Fruit fly (Drosophila melanogaster): Measurements from ENCODE around the gene CG6154.

CG6154 gene

DNA sequence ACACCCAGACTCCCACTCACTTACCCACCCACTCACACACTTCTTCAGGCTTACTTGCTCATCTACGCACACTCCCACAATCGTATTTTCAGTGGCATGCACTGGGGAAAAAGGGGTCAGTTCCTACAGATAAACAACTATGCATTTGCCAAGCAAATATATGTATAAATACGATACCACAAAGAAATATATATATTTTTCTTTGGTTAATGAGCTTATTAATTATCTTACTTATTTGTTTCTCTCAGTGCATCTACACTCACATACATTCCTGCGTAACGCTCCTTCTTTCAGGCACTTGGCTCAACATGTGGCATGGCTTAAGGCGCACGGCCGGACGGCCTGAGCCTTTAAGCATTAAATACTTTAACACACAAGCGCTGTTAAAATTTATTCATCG lies 17.9 kb downstream of the CG6154 start (continued):
- peak; percentile 33 for TF ChIP-seq CG12659 (GFP tag; optimal IDR thresholded peaks at IDR 0.05)
- no peak for TF ChIP-seq CG8089 (GFP tag; optimal IDR thresholded peaks at IDR 0.05)
- no peak for TF ChIP-seq CG2202 (tag; optimal IDR thresholded peaks at IDR 0.05)
- no peak for TF ChIP-seq CG5245 (GFP tag; optimal IDR thresholded peaks at IDR 0.05)
- TF ChIP-seq pum (GFP tag; optimal IDR thresholded peaks at IDR 0.05), result no peak
- peak; percentile 43; the same call in 1 of the 2 replicates for TF ChIP-seq H2.0 (GFP tag; IDR thresholded peaks at IDR 0.05)
- TF ChIP-seq lilli (GFP tag; optimal IDR thresholded peaks at IDR 0.05), result peak; percentile 57
- TF ChIP-seq tgo (GFP tag; IDR thresholded peaks at IDR 0.05), result peak; percentile 64; the same call in 2 of the 3 replicates
- TF ChIP-seq CG18764 (GFP tag; optimal IDR thresholded peaks at IDR 0.05), result no peak
- no peak for TF ChIP-seq CG4617 (GFP tag; optimal IDR thresholded peaks at IDR 0.05; ENCODE audit: borderline replicate concordance)
- TF ChIP-seq Poxn (GFP tag; IDR thresholded peaks at IDR 0.05), result no peak
- TF ChIP-seq pita (GFP tag; optimal IDR thresholded peaks at IDR 0.05), result no peak
- no peak for TF ChIP-seq MBD-R2 (GFP tag; IDR thresholded peaks at IDR 0.05)
- TF ChIP-seq chinmo (GFP tag; IDR thresholded peaks at IDR 0.05; ENCODE audit: partially characterized antibody), result no peak
- peak; percentile 74 for TF ChIP-seq CG11456 (GFP tag; IDR thresholded peaks at IDR 0.05)
- TF ChIP-seq ERR (GFP tag; optimal IDR thresholded peaks at IDR 0.05), result no peak
- TF ChIP-seq exex (tag; optimal IDR thresholded peaks at IDR 0.05), result no peak
- no peak for TF ChIP-seq Taf1 (GFP tag; IDR thresholded peaks at IDR 0.05)
- peak; percentile 1 for TF ChIP-seq CG18476 (GFP tag; optimal IDR thresholded peaks at IDR 0.05)
- no peak for TF ChIP-seq CG1792 (GFP tag; optimal IDR thresholded peaks at IDR 0.05)
- TF ChIP-seq dpn (GFP tag; optimal IDR thresholded peaks at IDR 0.05), result peak in 1 of 2 experiments; percentile 44
- no peak; the same call in 2 of the 3 replicates for TF ChIP-seq zfh1 (GFP tag; IDR thresholded peaks at IDR 0.05)
- TF ChIP-seq tin (GFP tag; optimal IDR thresholded peaks at IDR 0.05), result peak; percentile 25
- peak; percentile 45; the same call in 1 of the 2 replicates for TF ChIP-seq CG11247 (GFP tag; IDR thresholded peaks at IDR 0.05)
- no peak for TF ChIP-seq zfh2 (GFP tag; optimal IDR thresholded peaks at IDR 0.05)
- no peak for TF ChIP-seq Lhr (GFP tag; optimal IDR thresholded peaks at IDR 0.05)
- TF ChIP-seq ato (GFP tag; IDR thresholded peaks at IDR 0.05; ENCODE audit: partially characterized antibody), result no peak
- no peak for TF ChIP-seq CG16863 (GFP tag; optimal IDR thresholded peaks at IDR 0.05)
- peak; percentile 29; the same call in 1 of the 2 replicates for TF ChIP-seq CG43689 (GFP tag; IDR thresholded peaks at IDR 0.05)
- TF ChIP-seq kah (GFP tag; optimal IDR thresholded peaks at IDR 0.05), result no peak
- no peak for TF ChIP-seq CG2129 (GFP tag; IDR thresholded peaks at IDR 0.05; ENCODE audit: partially characterized antibody)
- TF ChIP-seq Aef1 (GFP tag; IDR thresholded peaks at IDR 0.05), result peak; percentile 46; the same call in 2 of the 3 replicates
- TF ChIP-seq sob (GFP tag; IDR thresholded peaks at IDR 0.05), result peak; percentile 70
- no peak for TF ChIP-seq chif (GFP tag; optimal IDR thresholded peaks at IDR 0.05)
- TF ChIP-seq HmgZ (tag; optimal IDR thresholded peaks at IDR 0.05), result peak; percentile 23
- peak; percentile 20 for TF ChIP-seq Ets65A (GFP tag)
- no peak for TF ChIP-seq Nf-YB (GFP tag; optimal IDR thresholded peaks at IDR 0.05)

DNA sequence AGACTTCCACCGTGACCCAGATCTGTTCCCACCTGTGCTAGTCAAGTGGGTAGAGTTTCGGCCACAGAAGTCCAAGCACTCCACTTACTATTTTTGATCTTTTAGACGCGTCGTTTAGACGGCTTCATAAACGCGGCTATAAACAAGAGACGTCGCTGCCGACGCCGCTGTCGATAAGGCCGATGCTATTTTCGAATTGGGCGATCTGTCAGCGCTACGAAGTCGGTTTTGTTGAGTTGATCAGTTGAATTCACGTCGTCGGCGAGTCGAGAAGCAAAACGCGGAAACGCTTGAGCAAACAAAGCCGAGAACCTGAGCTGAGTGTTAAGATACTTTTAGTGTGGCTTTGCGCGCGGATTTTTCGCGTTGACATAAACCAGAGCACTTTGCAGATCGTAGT lies 55.7 kb downstream of the CG6154 start, which contains the start of gene osy:
Gene osy, plus strand, starts transcription at position 240 of the 400 bp plus-strand sequence.
- 0 out of 2 replicates have a peak, but pooled peaks have one; percentile 8 for TF ChIP-seq cas (GFP tag; IDR thresholded peaks at IDR 0.05)
- TF ChIP-seq CG3163 (GFP tag; optimal IDR thresholded peaks at IDR 0.05), result no peak
- no peak for TF ChIP-seq ato (GFP tag; IDR thresholded peaks at IDR 0.05; ENCODE audit: partially characterized antibody)
- TF ChIP-seq abd-A (tag; optimal IDR thresholded peaks at IDR 0.05), result peak; percentile 56
- no peak for TF ChIP-seq gcm (GFP tag; optimal IDR thresholded peaks at IDR 0.05)
- no peak for TF ChIP-seq pros (GFP tag; optimal IDR thresholded peaks at IDR 0.05)
- no peak for TF ChIP-seq CG4820 (GFP tag; optimal IDR thresholded peaks at IDR 0.05)
- peak; percentile 45 for TF ChIP-seq CG10543 (GFP tag; optimal IDR thresholded peaks at IDR 0.05)
- peak; percentile 48 for TF ChIP-seq Jarid2 (GFP tag; optimal IDR thresholded peaks at IDR 0.05)
- TF ChIP-seq Sry-δ (GFP tag; optimal IDR thresholded peaks at IDR 0.05), result no peak
- 0 out of 2 replicates have a peak, but pooled peaks have one; percentile 9 for TF ChIP-seq Rfx (GFP tag; IDR thresholded peaks at IDR 0.05)
- no peak for TF ChIP-seq Lim3 (GFP tag; IDR thresholded peaks at IDR 0.05)
- TF ChIP-seq Deaf1 (tag; optimal IDR thresholded peaks at IDR 0.05), result peak; percentile 79
- no peak for TF ChIP-seq Ets97D (GFP tag; optimal IDR thresholded peaks at IDR 0.05)
- peak; percentile 21; the same call in 1 of the 2 replicates for TF ChIP-seq CG13287 (GFP tag; IDR thresholded peaks at IDR 0.05; ENCODE audit: partially characterized antibody)
- TF ChIP-seq amos (GFP tag; IDR thresholded peaks at IDR 0.05; ENCODE audit: partially characterized antibody), result peak; percentile 6; the same call in 1 of the 2 replicates
- peak; percentile 5 for TF ChIP-seq CG12769 (tag; optimal IDR thresholded peaks at IDR 0.05)

All from whole organism, embryonic.